Fruit fly (Drosophila melanogaster) whole organism, embryonic: ENCODE results near the gene Bet5.

Experiments
- Abd-B ChIP-seq: fragments of 200-800 bp; sonication (Bioruptor generic); optimal IDR thresholded peaks from 2 replicates; lab custom pipeline; 2018; ENCODE audit warnings: missing biosample characterization, mild to moderate bottlenecking, missing genetic modification characterization, moderate library complexity
- CG10321 ChIP-seq: fragments of 200-800 bp; sonication (Bioruptor generic); IDR thresholded peaks from 2 replicates; pipeline ENCODE4 v1.3.6; 2022; ENCODE audit warnings: missing biosample characterization, missing genetic modification characterization
- CG15514 ChIP-seq: fragments of 200-800 bp; sonication (Bioruptor generic); optimal IDR thresholded peaks from 3 replicates; lab custom pipeline; 2017; ENCODE audit warnings: missing biosample characterization, missing genetic modification characterization, mild to moderate bottlenecking, moderate library complexity, missing genetic modification reagents
- CG18764 ChIP-seq: fragments of 200-800 bp; sonication (Bioruptor generic); optimal IDR thresholded peaks from 3 replicates; lab custom pipeline; 2016; ENCODE audit warnings: missing biosample characterization, missing genetic modification characterization
- CG6254 ChIP-seq: fragments of 200-800 bp; sonication (Bioruptor generic); optimal IDR thresholded peaks from 3 replicates; lab custom pipeline; 2017; ENCODE audit warnings: mild to moderate bottlenecking, missing biosample characterization, missing genetic modification reagents, missing genetic modification characterization
- CG7963 ChIP-seq: fragments of 200-800 bp; sonication (Bioruptor generic); IDR thresholded peaks from 3 replicates; pipeline ENCODE4 v1.3.6; 2022; ENCODE audit warnings: missing biosample characterization, missing genetic modification characterization; ENCODE audit not compliant: partially characterized antibody
- HmgZ ChIP-seq: fragments of 200-800 bp; sonication (Bioruptor generic); optimal IDR thresholded peaks from 2 replicates; lab custom pipeline; 2018; ENCODE audit warnings: missing biosample characterization, mild to moderate bottlenecking, missing genetic modification characterization
- lab ChIP-seq: fragments of 200-800 bp; sonication (Bioruptor generic); optimal IDR thresholded peaks from 3 replicates; lab custom pipeline; 2017; ENCODE audit warnings: missing biosample characterization, missing genetic modification characterization, mild to moderate bottlenecking, moderate library complexity, missing genetic modification reagents
- shn ChIP-seq: fragments of 200-800 bp; sonication (Bioruptor generic); optimal IDR thresholded peaks from 3 replicates; lab custom pipeline; 2016; ENCODE audit warnings: missing biosample characterization, missing genetic modification characterization
- unpg ChIP-seq: fragments of 200-800 bp; sonication (Bioruptor generic); optimal IDR thresholded peaks from 3 replicates; lab custom pipeline; 2018; ENCODE audit warnings: missing biosample characterization, mild to moderate bottlenecking, missing genetic modification characterization, moderate library complexity

dm6 chr3R:30189398-30189797 lies 9.4 kb downstream of the Bet5 start:
- TF ChIP-seq CG7963 (GFP tag; lab: Robert Waterston, UW) (no peak), CG6254 (GFP tag; lab: Kevin White, UChicago) (no peak), CG10321 (GFP tag; lab: Robert Waterston, UW) (no peak), CG18764 (no peak), shn (GFP tag; lab: Kevin White, UChicago) (no peak), Abd-B (GFP tag; lab: Kevin White, UChicago) (no peak), CG15514 (no peak), unpg (GFP tag; lab: Kevin White, UChicago) (no peak), HmgZ (tag; lab: Kevin White, UChicago) (no peak), lab (GFP tag; lab: Kevin White, UChicago) (no peak)
